Fruit fly (Drosophila melanogaster) whole organism, wandering third instar larva: ENCODE results near the gene Srrm234.

Experiments used
- Abd-B ChIP-seq: fragments of >200 bp; optimal IDR thresholded peaks from 2 replicates; lab custom pipeline; 2017; ENCODE audit warnings: missing biosample characterization, missing genetic modification characterization
- CG32264 ChIP-seq: fragments of 200-800 bp; sonication (Bioruptor generic); optimal IDR thresholded peaks from 2 replicates; lab custom pipeline; 2016; ENCODE audit warnings: missing biosample characterization, missing genetic modification characterization
- CG9705 ChIP-seq: fragments of 200-800 bp; sonication (Bioruptor generic); optimal IDR thresholded peaks from 2 replicates; lab custom pipeline; 2018; ENCODE audit warnings: missing biosample characterization, mild to moderate bottlenecking, missing genetic modification characterization
- CrebA ChIP-seq: fragments of 200-800 bp; sonication (Bioruptor generic); optimal IDR thresholded peaks from 2 replicates; lab custom pipeline; 2016; ENCODE audit warnings: missing biosample characterization, mild to moderate bottlenecking, missing genetic modification characterization, borderline replicate concordance
- Dfd ChIP-seq: fragments of >200 bp; optimal IDR thresholded peaks from 2 replicates; lab custom pipeline; 2017; ENCODE audit warnings: missing biosample characterization, missing genetic modification characterization
- Dif ChIP-seq: fragments of 200-275, 200-300 bp; sonication (Bioruptor generic); optimal IDR thresholded peaks from 2 replicates; lab custom pipeline; 2018; ENCODE audit warnings: missing biosample characterization, missing genetic modification characterization; ENCODE audit not compliant: partially characterized antibody
- GATAd ChIP-seq: sonication (Bioruptor generic); optimal IDR thresholded peaks from 2 replicates; lab custom pipeline; 2016; ENCODE audit warnings: missing biosample characterization, missing genetic modification characterization
- HLH106 ChIP-seq: fragments of 200-800 bp; optimal IDR thresholded peaks from 3 replicates; lab custom pipeline; 2019; ENCODE audit warnings: missing biosample characterization, mild to moderate bottlenecking, missing genetic modification characterization, moderate library complexity
- Hnf4 ChIP-seq: fragments of 200-800 bp; sonication (Bioruptor generic); optimal IDR thresholded peaks from 2 replicates; lab custom pipeline; 2016; ENCODE audit warnings: missing biosample characterization, mild to moderate bottlenecking, missing genetic modification characterization
- Hr78 ChIP-seq: fragments of >200 bp; optimal IDR thresholded peaks from 2 replicates; lab custom pipeline; 2017; ENCODE audit warnings: missing biosample characterization, missing genetic modification characterization
- Hr83 ChIP-seq: fragments of 200-300 bp; sonication (Bioruptor generic); optimal IDR thresholded peaks from 2 replicates; lab custom pipeline; 2016; ENCODE audit warnings: missing biosample characterization, mild to moderate bottlenecking, missing genetic modification characterization, moderate library complexity; ENCODE audit not compliant: poor library complexity, severe bottlenecking
- Jra ChIP-seq: sonication (Bioruptor generic); optimal IDR thresholded peaks from 2 replicates; lab custom pipeline; 2016; ENCODE audit warnings: missing biosample characterization, missing genetic modification characterization
- Mio ChIP-seq: sonication (Bioruptor generic); optimal IDR thresholded peaks from 2 replicates; lab custom pipeline; 2016; ENCODE audit warnings: missing biosample characterization, missing genetic modification characterization
- Myc ChIP-seq: fragments of >200 bp; optimal IDR thresholded peaks from 2 replicates; lab custom pipeline; 2017
- N ChIP-seq: fragments of >200 bp; optimal IDR thresholded peaks from 2 replicates; lab custom pipeline; 2018; ENCODE audit warnings: missing biosample characterization, missing external identifiers, missing genetic modification characterization
- OdsH ChIP-seq: fragments of 200-800 bp; sonication (Bioruptor generic); optimal IDR thresholded peaks from 2 replicates; lab custom pipeline; 2016; ENCODE audit warnings: missing biosample characterization, mild to moderate bottlenecking, missing genetic modification characterization
- Rel ChIP-seq, 2 experiments: fragments of 200-800 bp; sonication (Bioruptor generic) in 1 of 2; optimal IDR thresholded peaks; 2 replicates in 1 of 2; 3 replicates in 1 of 2; lab custom pipeline; 2016 to 2019; ENCODE audit warnings: mild to moderate bottlenecking in 2 of 2, missing biosample characterization in 2 of 2, missing genetic modification characterization in 2 of 2, moderate library complexity in 1 of 2
- Sp1 ChIP-seq: fragments of 200-800 bp; sonication (Bioruptor generic); optimal IDR thresholded peaks from 3 replicates; lab custom pipeline; 2019; ENCODE audit warnings: missing biosample characterization, mild to moderate bottlenecking, missing genetic modification characterization, moderate library complexity
- Vsx2 ChIP-seq: fragments of 200-300, 225-300 bp; sonication (Bioruptor generic); optimal IDR thresholded peaks from 2 replicates; lab custom pipeline; 2018; ENCODE audit warnings: missing biosample characterization, missing genetic modification characterization; ENCODE audit not compliant: partially characterized antibody
- br ChIP-seq: fragments of 200-800 bp; sonication (Bioruptor generic); optimal IDR thresholded peaks from 2 replicates; lab custom pipeline; 2016; ENCODE audit warnings: missing biosample characterization, missing genetic modification characterization
- brk ChIP-seq: fragments of 200-800 bp; sonication (Bioruptor generic); optimal IDR thresholded peaks from 2 replicates; lab custom pipeline; 2016; ENCODE audit warnings: missing biosample characterization, mild to moderate bottlenecking, missing genetic modification characterization
- dl ChIP-seq, 2 experiments: fragments of 175-275, 200-275 bp in 1 of 2; fragments of 200-275 bp in 1 of 2; sonication (Bioruptor generic); optimal IDR thresholded peaks; lab custom pipeline; 2018; ENCODE audit warnings: mild to moderate bottlenecking in 2 of 2, missing biosample characterization in 2 of 2, missing genetic modification characterization in 2 of 2, moderate library complexity in 2 of 2; ENCODE audit not compliant: partially characterized antibody in 2 of 2, insufficient read depth in 1 of 2
- dmrt93B ChIP-seq: fragments of 200-800 bp; sonication (Bioruptor generic); optimal IDR thresholded peaks from 2 replicates; lab custom pipeline; 2018; ENCODE audit warnings: missing biosample characterization, mild to moderate bottlenecking, missing genetic modification characterization
- dsf ChIP-seq: sonication (Bioruptor generic); optimal IDR thresholded peaks from 2 replicates; lab custom pipeline; 2016; ENCODE audit warnings: missing biosample characterization, missing genetic modification characterization, borderline replicate concordance
- ey ChIP-seq: fragments of 200-800 bp; sonication (Bioruptor generic); optimal IDR thresholded peaks from 2 replicates; lab custom pipeline; 2016; ENCODE audit warnings: missing biosample characterization, missing genetic modification characterization
- foxo ChIP-seq, 2 experiments: fragments of 200-800 bp; sonication (Bioruptor generic); optimal IDR thresholded peaks; 2 replicates in 1 of 2; 3 replicates in 1 of 2; lab custom pipeline; 2016 to 2017; ENCODE audit warnings: missing biosample characterization in 2 of 2, missing genetic modification characterization in 2 of 2
- fru ChIP-seq: fragments of 200-800 bp; sonication (Bioruptor generic); optimal IDR thresholded peaks from 3 replicates; lab custom pipeline; 2016; ENCODE audit warnings: missing biosample characterization, mild to moderate bottlenecking, missing genetic modification characterization
- h ChIP-seq: fragments of 200-800 bp; sonication (Bioruptor generic); optimal IDR thresholded peaks from 3 replicates; lab custom pipeline; 2016; ENCODE audit warnings: missing biosample characterization, mild to moderate bottlenecking, missing genetic modification characterization
- jim ChIP-seq: fragments of 175-275, 200-325 bp; sonication (Bioruptor generic); optimal IDR thresholded peaks from 2 replicates; lab custom pipeline; 2016; ENCODE audit warnings: missing biosample characterization, mild to moderate bottlenecking, missing genetic modification characterization
- lola ChIP-seq: fragments of >200 bp; optimal IDR thresholded peaks from 2 replicates; lab custom pipeline; 2017; ENCODE audit warnings: missing biosample characterization, missing genetic modification characterization
- pan ChIP-seq: fragments of >200 bp; optimal IDR thresholded peaks from 2 replicates; lab custom pipeline; 2017
- psq ChIP-seq: fragments of 200-800 bp; sonication (Bioruptor generic); optimal IDR thresholded peaks from 3 replicates; lab custom pipeline; 2017; ENCODE audit warnings: missing biosample characterization, mild to moderate bottlenecking, missing genetic modification characterization, moderate library complexity
- rgr ChIP-seq: fragments of 200-800 bp; sonication (Bioruptor generic); optimal IDR thresholded peaks from 3 replicates; lab custom pipeline; 2016; ENCODE audit warnings: missing biosample characterization, mild to moderate bottlenecking, missing genetic modification characterization
- sage ChIP-seq: fragments of 200-800 bp; sonication (Bioruptor generic); optimal IDR thresholded peaks from 2 replicates; lab custom pipeline; 2016; ENCODE audit warnings: missing biosample characterization, mild to moderate bottlenecking, missing genetic modification characterization
- sv ChIP-seq: fragments of 200-800 bp; sonication (Bioruptor generic); optimal IDR thresholded peaks from 3 replicates; lab custom pipeline; 2016; ENCODE audit warnings: missing biosample characterization, missing genetic modification characterization
- tai ChIP-seq: sonication (Bioruptor generic); optimal IDR thresholded peaks from 2 replicates; lab custom pipeline; 2016; ENCODE audit warnings: missing biosample characterization, missing genetic modification characterization
- usp ChIP-seq: fragments of >200 bp; optimal IDR thresholded peaks from 2 replicates; lab custom pipeline; 2017; ENCODE audit warnings: missing biosample characterization, missing genetic modification characterization
- woc ChIP-seq: sonication (Bioruptor generic); optimal IDR thresholded peaks from 2 replicates; lab custom pipeline; 2016; ENCODE audit warnings: missing biosample characterization, mild to moderate bottlenecking, missing genetic modification characterization

Srrm234 gene

DNA sequence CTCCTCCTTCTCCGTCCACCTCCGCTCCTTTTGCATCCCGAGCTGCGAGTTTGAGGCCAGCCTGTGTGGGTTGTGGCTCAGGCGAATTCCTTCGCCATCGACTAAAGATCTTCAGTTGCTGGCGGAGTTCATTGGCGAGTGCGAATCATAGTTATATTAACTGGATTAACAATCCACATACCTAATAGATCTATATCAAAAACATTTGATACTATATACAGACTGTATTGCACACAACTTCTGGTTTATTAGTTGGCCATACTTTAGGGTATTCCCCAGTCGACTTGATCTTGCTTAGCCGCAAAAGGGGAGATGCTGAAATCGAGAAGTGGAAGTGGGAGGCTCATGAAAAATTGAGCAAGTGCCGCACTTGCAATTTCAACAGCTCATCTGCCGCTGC is 28.0 kb upstream of the Srrm234 start:
- TF ChIP-seq h (GFP tag; lab: Kevin White, UChicago) (peak; percentile 37), psq (no peak)

dm6 chr3L:1692122-1692786 is 27.4 kb upstream of the Srrm234 start:
- TF ChIP-seq Hr83 (no peak), sv (GFP tag; lab: Kevin White, UChicago) (no peak), woc (GFP tag; lab: Kevin White, UChicago) (peak; percentile 86), Mio (no peak), Sp1 (GFP tag; lab: Kevin White, UChicago) (peak; percentile 88), Dif (GFP tag; lab: Kevin White, UChicago) (no peak), jim (GFP tag; lab: Kevin White, UChicago) (no peak), foxo (GFP tag; optimal IDR thresholded peaks at IDR 0.05; lab: Kevin White, UChicago) (peak; percentile 23 to 91), Jra (GFP tag; lab: Kevin White, UChicago) (peak; percentile 55), brk (GFP tag; lab: Kevin White, UChicago) (peak; percentile 66), OdsH (peak; percentile 91), dl (GFP tag; optimal IDR thresholded peaks at IDR 0.05; lab: Kevin White, UChicago; ENCODE audit: insufficient read depth in 1 of 2, partially characterized antibody in 2 of 2) (no peak), Vsx2 (GFP tag; lab: Kevin White, UChicago) (no peak), usp (GFP tag; lab: Kevin White, UChicago) (no peak), Rel (GFP tag; optimal IDR thresholded peaks at IDR 0.05; lab: Kevin White, UChicago) (peak; percentile 24), Rel (tag; optimal IDR thresholded peaks at IDR 0.05; lab: Kevin White, UChicago) (peak; percentile 22), br (GFP tag; lab: Kevin White, UChicago) (peak; percentile 93), CrebA (GFP tag; lab: Kevin White, UChicago) (peak; percentile 33), pan (lab: Kevin White, UChicago) (no peak), dsf (GFP tag; lab: Kevin White, UChicago) (peak; percentile 38), Hr78 (GFP tag; lab: Kevin White, UChicago) (no peak), Myc (lab: Kevin White, UChicago) (no peak), Dfd (GFP tag; lab: Kevin White, UChicago) (no peak), CG9705 (GFP tag; lab: Kevin White, UChicago) (peak; percentile 68), sage (peak; percentile 51), dmrt93B (peak; percentile 84), psq (peak; percentile 95), ey (GFP tag; lab: Kevin White, UChicago) (peak; percentile 90), rgr (GFP tag; lab: Kevin White, UChicago) (peak; percentile 91), h (GFP tag; lab: Kevin White, UChicago) (peak; percentile 84), lola (GFP tag; lab: Kevin White, UChicago) (no peak), CG32264 (GFP tag; lab: Kevin White, UChicago) (peak; percentile 79), GATAd (no peak), Abd-B (no peak), HLH106 (peak; percentile 85), tai (GFP tag; lab: Kevin White, UChicago) (no peak), fru (GFP tag; lab: Kevin White, UChicago) (peak; percentile 94), N (GFP tag; lab: Kevin White, UChicago) (no peak), Hnf4 (peak; percentile 78)
